Fruit fly (Drosophila melanogaster) S2 (cell line): ENCODE data around the gene mRpL15.

ENCODE experiments used
- CG8478 ChIP-seq: fragments of >200 bp; optimal IDR thresholded peaks from 2 replicates; lab custom pipeline; 2018
- CTCF ChIP-seq, 2 experiments: fragments of >200 bp; optimal IDR thresholded peaks; 2 replicates each; lab custom pipeline; 2018

DNA sequence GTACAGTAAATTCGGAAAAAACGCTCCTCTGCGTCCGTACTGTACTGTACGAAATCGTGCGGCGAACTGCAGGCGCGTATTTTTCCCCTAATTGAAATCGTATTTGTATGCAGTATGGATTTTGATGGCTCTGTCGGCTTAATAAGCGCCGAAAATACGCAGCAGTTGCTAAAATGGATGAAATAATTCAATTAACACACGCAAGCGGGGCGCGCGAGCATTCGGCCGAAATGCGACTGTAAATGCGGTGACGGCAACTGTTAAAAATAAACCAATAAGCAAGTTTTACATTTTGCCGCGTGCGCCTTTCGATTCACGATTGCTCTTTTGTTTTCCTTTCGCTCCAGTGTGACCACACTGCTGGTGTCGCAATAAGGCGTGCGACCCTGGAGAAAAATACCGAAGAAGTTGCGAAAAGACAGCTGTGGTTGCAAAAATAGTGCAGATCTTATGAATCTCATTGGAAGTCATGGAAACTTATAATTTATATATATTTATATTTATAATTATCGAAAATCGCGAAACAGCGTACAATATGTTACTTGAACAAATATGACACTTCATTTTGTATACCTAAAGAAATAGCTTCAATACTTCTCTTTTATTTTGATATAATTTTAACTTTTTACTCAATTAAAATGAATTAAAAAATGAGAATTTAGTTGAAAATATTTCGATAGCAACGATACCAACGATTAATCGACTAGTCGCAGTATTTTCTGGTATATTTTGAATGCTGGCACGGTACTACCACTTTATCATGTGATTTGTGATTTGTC, 37.2 kb upstream of the mRpL15 start, which contains the start of the genes CG32428 and CG5969:
- TF ChIP-seq CG8478 (no peak), CTCF (optimal IDR thresholded peaks at IDR 0.05; lab: Kevin White, UChicago) (no peak)
